Worm (Caenorhabditis elegans) whole organism, L4 larva: ENCODE results near the gene npr-27.

ENCODE experiments used
- T20F7.1 ChIP-seq: fragments of 200-800 bp; sonication (Bioruptor generic); optimal IDR thresholded peaks from 2 replicates; lab custom pipeline; 2018; ENCODE audit warnings: mild to moderate bottlenecking, missing genetic modification characterization, missing compliant biosample characterization
- aha-1 ChIP-seq: fragments of 150-350 bp; peaks from one replicate; lab custom pipeline; 2014; ENCODE audit warnings: missing biosample characterization, missing genetic modification characterization
- ama-1 ChIP-seq: fragments of 150-350 bp; optimal IDR thresholded peaks from 2 replicates; lab custom pipeline; 2014; ENCODE audit warnings: inconsistent platforms, mixed read lengths
- ceh-82 ChIP-seq: sonication (generic microtip); optimal IDR thresholded peaks from 2 replicates; lab custom pipeline; 2017; ENCODE audit warnings: missing biosample characterization, missing genetic modification characterization
- daf-12 ChIP-seq: fragments of 150-350 bp; optimal IDR thresholded peaks from 2 replicates; lab custom pipeline; 2014; ENCODE audit warnings: missing biosample characterization, missing genetic modification reagents, missing genetic modification characterization
- daf-16 ChIP-seq, 3 experiments: sonication (generic microtip); optimal IDR thresholded peaks; 2 replicates each; lab custom pipeline; 2016 to 2017; ENCODE audit warnings: missing genetic modification characterization in 3 of 3, missing genetic modification reagents in 3 of 3, mild to moderate bottlenecking in 2 of 3, missing compliant biosample characterization in 2 of 3, missing biosample characterization in 1 of 3, moderate library complexity in 1 of 3
- dmd-8 ChIP-seq: fragments of 200-800 bp; sonication (Bioruptor generic); IDR thresholded peaks from 2 replicates; pipeline ENCODE4 v1.3.6; 2022; ENCODE audit warnings: missing genetic modification characterization, missing compliant biosample characterization
- dmd-9 ChIP-seq: fragments of 200-800 bp; sonication (Bioruptor generic); IDR thresholded peaks from 2 replicates; pipeline ENCODE4 v1.3.6; 2022; ENCODE audit warnings: missing genetic modification reagents, missing genetic modification characterization, missing compliant biosample characterization
- dpl-1 ChIP-seq: fragments of 150-350 bp; optimal IDR thresholded peaks from 2 replicates; lab custom pipeline; 2014; ENCODE audit warnings: missing biosample characterization, missing genetic modification reagents, missing genetic modification characterization
- dve-1 ChIP-seq: sonication (generic microtip); optimal IDR thresholded peaks from 2 replicates; lab custom pipeline; 2017; ENCODE audit warnings: antibody characterized with exemption, mild to moderate bottlenecking, missing genetic modification characterization, missing compliant biosample characterization; ENCODE audit not compliant: insufficient read depth
- egl-43 ChIP-seq: fragments of 200-800 bp; sonication (Bioruptor generic); IDR thresholded peaks from 2 replicates; pipeline ENCODE4 v1.3.6; 2022; ENCODE audit warnings: missing genetic modification reagents, missing genetic modification characterization, missing compliant biosample characterization
- fkh-10 ChIP-seq: fragments of 150-350 bp; optimal IDR thresholded peaks from 2 replicates; lab custom pipeline; 2014; ENCODE audit warnings: missing biosample characterization, missing genetic modification reagents, missing genetic modification characterization
- hlh-30 ChIP-seq: sonication (generic microtip); optimal IDR thresholded peaks from 2 replicates; lab custom pipeline; 2017; ENCODE audit warnings: antibody characterized with exemption, mild to moderate bottlenecking, missing genetic modification characterization, missing compliant biosample characterization; ENCODE audit not compliant: insufficient read depth
- lin-1 ChIP-seq: fragments of 200-800 bp; sonication (Bioruptor generic); IDR thresholded peaks from 2 replicates; pipeline ENCODE4 v1.3.6; 2022; ENCODE audit warnings: missing genetic modification reagents, missing genetic modification characterization, missing compliant biosample characterization
- lin-38 ChIP-seq: fragments of 200-800 bp; sonication (Bioruptor generic); IDR thresholded peaks from 2 replicates; pipeline ENCODE4 v1.3.6; 2022; ENCODE audit warnings: missing genetic modification reagents, missing genetic modification characterization, missing compliant biosample characterization
- lir-3 ChIP-seq: sonication (generic microtip); optimal IDR thresholded peaks from 2 replicates; lab custom pipeline; 2016; ENCODE audit warnings: mild to moderate bottlenecking, missing genetic modification characterization, missing compliant biosample characterization
- lsy-2 ChIP-seq, 2 experiments: fragments of 150-350 bp in 1 of 2; sonication (generic microtip) in 1 of 2; optimal IDR thresholded peaks; 2 replicates each; lab custom pipeline; 2014 to 2017; ENCODE audit warnings: missing biosample characterization in 2 of 2, missing genetic modification characterization in 2 of 2
- mdl-1 ChIP-seq, 2 experiments: fragments of 150-350 bp in 1 of 2; sonication (generic microtip) in 1 of 2; optimal IDR thresholded peaks; 2 replicates each; lab custom pipeline; 2014 to 2017; ENCODE audit warnings: missing biosample characterization in 2 of 2, missing genetic modification characterization in 2 of 2
- mep-1 ChIP-seq: fragments of 150-350 bp; sonication (generic microtip); optimal IDR thresholded peaks from 3 replicates; lab custom pipeline; 2014; ENCODE audit warnings: missing biosample characterization, missing genetic modification characterization
- mes-2 ChIP-seq: sonication (generic microtip); optimal IDR thresholded peaks from 2 replicates; lab custom pipeline; 2016; ENCODE audit warnings: missing genotype, mild to moderate bottlenecking, missing genetic modification characterization, missing compliant biosample characterization; ENCODE audit not compliant: poor library complexity, severe bottlenecking
- mxl-2 ChIP-seq: fragments of 200-800 bp; sonication (Bioruptor generic); conservative IDR thresholded peaks from 2 replicates; pipeline ENCODE4 v1.3.6; 2022; ENCODE audit warnings: missing genetic modification reagents, missing genetic modification characterization, missing compliant biosample characterization
- mxl-3 ChIP-seq: fragments of 200-800 bp; sonication (Bioruptor generic); optimal IDR thresholded peaks from 2 replicates; lab custom pipeline; 2018; ENCODE audit warnings: mild to moderate bottlenecking, missing genetic modification characterization, missing compliant biosample characterization
- nhr-10 ChIP-seq: fragments of 150-350 bp; optimal IDR thresholded peaks from 2 replicates; lab custom pipeline; 2014; ENCODE audit warnings: missing biosample characterization, missing genetic modification characterization
- nhr-102 ChIP-seq: sonication (generic microtip); optimal IDR thresholded peaks from 2 replicates; lab custom pipeline; 2016; ENCODE audit warnings: mild to moderate bottlenecking, missing genetic modification characterization, moderate library complexity, missing compliant biosample characterization
- nhr-11 ChIP-seq: fragments of 150-350 bp; optimal IDR thresholded peaks from 2 replicates; lab custom pipeline; 2014; ENCODE audit warnings: missing biosample characterization, missing genetic modification characterization
- nhr-111 ChIP-seq: fragments of 200-800 bp; sonication (Bioruptor generic); optimal IDR thresholded peaks from 2 replicates; lab custom pipeline; 2018; ENCODE audit warnings: mild to moderate bottlenecking, missing genetic modification characterization, missing compliant biosample characterization
- nhr-25 ChIP-seq: sonication (generic microtip); optimal IDR thresholded peaks from 2 replicates; lab custom pipeline; 2017; ENCODE audit warnings: missing genetic modification characterization, mild to moderate bottlenecking, missing compliant biosample characterization, antibody characterized with exemption, moderate library complexity, borderline replicate concordance; ENCODE audit not compliant: insufficient read depth
- nhr-28 ChIP-seq: fragments of 150-350 bp; optimal IDR thresholded peaks from 2 replicates; lab custom pipeline; 2014; ENCODE audit warnings: missing biosample characterization, missing genetic modification characterization
- nhr-42 ChIP-seq: fragments of 200-800 bp; sonication (Bioruptor generic); IDR thresholded peaks from 2 replicates; pipeline ENCODE4 v1.3.6; 2022; ENCODE audit warnings: missing genetic modification characterization, missing compliant biosample characterization
- nhr-48 ChIP-seq: sonication (generic microtip); optimal IDR thresholded peaks from 2 replicates; lab custom pipeline; 2016; ENCODE audit warnings: mild to moderate bottlenecking, missing genetic modification characterization, missing compliant biosample characterization
- nhr-77 ChIP-seq: fragments of 150-350 bp; optimal IDR thresholded peaks from 2 replicates; lab custom pipeline; 2014; ENCODE audit warnings: missing biosample characterization, missing genetic modification characterization
- pha-4 ChIP-seq, 2 experiments: fragments of 150-350 bp in 1 of 2; fragments of 200-800 bp in 1 of 2; sonication (Bioruptor generic) in 1 of 2; IDR thresholded peaks in 1 of 2; optimal IDR thresholded peaks in 1 of 2; 2 replicates each; pipeline versions ENCODE4 v1.3.6 to Lab custom; 2014 to 2022; ENCODE audit warnings: missing genetic modification characterization in 2 of 2, missing genetic modification reagents in 2 of 2, missing biosample characterization in 1 of 2, missing compliant biosample characterization in 1 of 2
- saeg-2 ChIP-seq: fragments of 200-800 bp; sonication (Bioruptor generic); IDR thresholded peaks from 2 replicates; pipeline ENCODE4 v1.3.6; 2022; ENCODE audit warnings: missing genetic modification reagents, missing genetic modification characterization, missing compliant biosample characterization
- snpc-1.2 ChIP-seq: fragments of 200-800 bp; sonication (Bioruptor generic); IDR thresholded peaks from 2 replicates; pipeline ENCODE4 v1.3.6; 2022; ENCODE audit warnings: missing genetic modification reagents, missing genetic modification characterization, missing compliant biosample characterization
- tag-97 ChIP-seq: fragments of 200-800 bp; sonication (Bioruptor generic); IDR thresholded peaks from 2 replicates; pipeline ENCODE4 v1.3.6; 2022; ENCODE audit warnings: missing genetic modification characterization, missing compliant biosample characterization
- tra-1 ChIP-seq: fragments of 200-800 bp; sonication (Bioruptor generic); IDR thresholded peaks from 2 replicates; pipeline ENCODE4 v1.3.6; 2022; ENCODE audit warnings: missing genetic modification reagents, missing genetic modification characterization, missing compliant biosample characterization
- unc-39 ChIP-seq: sonication (generic microtip); optimal IDR thresholded peaks from 2 replicates; lab custom pipeline; 2017; ENCODE audit warnings: missing biosample characterization, missing genetic modification characterization
- zag-1 ChIP-seq: fragments of 150-350 bp; optimal IDR thresholded peaks from 2 replicates; lab custom pipeline; 2014; ENCODE audit warnings: missing biosample characterization, missing genetic modification characterization
- zfp-3 ChIP-seq: fragments of 200-800 bp; sonication (Bioruptor generic); conservative IDR thresholded peaks from 2 replicates; pipeline ENCODE4 v1.3.6; 2022; ENCODE audit warnings: missing genetic modification reagents, missing genetic modification characterization, missing compliant biosample characterization
- zip-11 ChIP-seq: fragments of 200-800 bp; sonication (Bioruptor generic); IDR thresholded peaks from 2 replicates; pipeline ENCODE4 v1.3.6; 2022; ENCODE audit warnings: missing genetic modification characterization, missing compliant biosample characterization
- ztf-11 ChIP-seq: fragments of 150-350 bp; optimal IDR thresholded peaks from 2 replicates; lab custom pipeline; 2014; ENCODE audit warnings: missing biosample characterization, missing genetic modification characterization
- ztf-7 ChIP-seq: fragments of 150-350 bp; optimal IDR thresholded peaks from 2 replicates; lab custom pipeline; 2014; ENCODE audit warnings: missing biosample characterization, missing genetic modification characterization

npr-27 gene

DNA sequence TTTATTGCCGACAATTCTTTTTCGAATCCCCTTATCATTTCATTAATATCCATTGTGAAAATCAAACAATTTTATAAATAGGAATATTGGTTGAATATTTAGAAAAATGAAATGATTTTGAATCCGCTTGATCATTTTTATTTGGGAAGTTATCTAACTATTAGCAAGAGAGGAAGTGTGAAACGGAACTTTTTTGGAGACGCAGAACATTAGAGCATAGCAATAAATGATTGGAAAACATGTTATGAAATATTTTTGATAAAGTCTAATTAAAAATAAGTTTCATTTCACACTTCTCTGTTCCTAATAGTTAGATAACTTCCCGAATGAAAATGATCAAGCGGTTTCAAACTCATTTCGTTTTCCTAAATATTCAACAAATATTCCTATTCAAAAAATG, 18.0 kb upstream of the npr-27 start, which contains the start of gene F42C5.3:
Gene F42C5.3 (minus strand): TSS at position 101 of the 400 bp plus-strand sequence.
- no peak for TF ChIP-seq dmd-9 (GFP tag; lab: Robert Waterston, UW)

DNA sequence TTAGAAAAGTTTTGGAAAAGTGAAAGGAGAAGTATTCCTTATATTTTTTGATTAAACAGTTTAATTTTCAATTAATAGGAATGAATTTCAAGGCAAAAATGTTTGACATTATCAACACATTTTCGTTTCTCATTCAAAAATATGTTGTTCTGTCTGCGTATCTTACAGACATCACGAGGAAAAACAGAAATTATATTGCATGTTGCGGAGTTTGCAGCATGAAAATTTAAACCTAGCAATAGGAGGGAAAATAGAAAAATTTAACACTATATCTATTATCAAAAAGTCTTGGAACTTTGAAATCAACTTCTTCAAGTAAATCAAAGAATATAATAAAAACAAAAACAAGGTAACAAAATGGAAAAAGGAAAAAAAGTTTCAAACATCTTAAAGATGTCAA, 14.4 kb upstream of the npr-27 start:
- no peak for TF ChIP-seq nhr-111 (GFP tag; lab: Kevin White, UChicago)
- TF ChIP-seq zip-11 (GFP tag; lab: Robert Waterston, UW): no peak
- no peak for TF ChIP-seq lsy-2 (tag; optimal IDR thresholded peaks at IDR 0.05; lab: Kevin White, UChicago)
- peak; percentile 2 for TF ChIP-seq dve-1 (tag; lab: Kevin White, UChicago)
- TF ChIP-seq mes-2 (tag; lab: Kevin White, UChicago): no peak
- TF ChIP-seq dpl-1 (GFP tag; lab: Kevin White, UChicago): peak; percentile 28
- peak; percentile 75 for TF ChIP-seq hlh-30
- no peak for TF ChIP-seq mdl-1 (tag; optimal IDR thresholded peaks at IDR 0.05; lab: Kevin White, UChicago)
- no peak for TF ChIP-seq dmd-8
- TF ChIP-seq tra-1 (GFP tag; lab: Robert Waterston, UW): no peak
- TF ChIP-seq snpc-1.2: no peak
- no peak for TF ChIP-seq mxl-2 (GFP tag; lab: Robert Waterston, UW)
- TF ChIP-seq nhr-28 (tag; lab: Kevin White, UChicago): peak; percentile 12

DNA sequence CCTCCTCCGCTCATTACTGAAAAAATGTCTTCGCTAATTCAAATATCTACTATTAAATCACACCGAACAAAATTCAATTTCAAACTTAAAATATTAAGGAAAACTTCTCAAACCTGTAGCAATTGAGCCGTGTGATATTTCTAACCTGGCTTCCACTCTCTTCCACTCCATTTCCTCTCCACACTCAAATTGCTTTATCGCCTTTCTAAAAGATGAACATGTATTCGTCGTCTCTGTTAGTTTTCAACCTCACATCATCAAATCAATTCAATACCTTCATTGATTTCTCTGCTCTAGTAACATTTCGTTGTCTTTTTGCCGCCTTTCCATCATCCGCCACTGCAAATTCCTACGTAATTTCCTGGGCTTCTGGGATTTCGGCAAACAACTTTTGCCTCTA, 13.5 kb upstream of the npr-27 start, which contains the start of gene F42C5.4:
Gene F42C5.4 (minus strand): TSS at position 171 of the 400 bp plus-strand sequence.
- TF ChIP-seq aha-1 (tag; lab: Kevin White, UChicago) (peak; percentile 91), lir-3 (tag; lab: Kevin White, UChicago) (no peak)

DNA sequence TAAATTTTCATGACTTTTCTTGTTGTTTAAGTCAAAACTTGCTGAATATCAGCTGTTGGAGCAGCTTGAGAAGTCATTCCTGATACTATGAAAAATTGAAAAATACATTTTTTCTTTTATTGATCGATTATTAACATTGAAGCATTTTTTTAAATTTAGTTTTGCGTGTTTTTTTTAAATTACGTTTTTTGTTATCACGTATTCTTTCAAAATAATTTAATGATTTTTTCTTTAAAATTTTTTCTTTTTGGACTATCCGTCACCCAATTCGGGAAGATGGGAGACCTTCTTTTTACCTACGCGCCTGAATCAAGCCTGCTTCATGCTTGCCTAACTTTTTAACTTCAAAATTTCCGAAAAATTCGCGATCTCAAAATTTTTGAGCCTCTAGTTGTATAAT, 11.3 kb upstream of the npr-27 start, which contains the start of gene F42C5.5:
Gene F42C5.5 (minus strand): TSS at position 101 of the 400 bp plus-strand sequence.
- TF ChIP-seq ceh-82 (tag; lab: Kevin White, UChicago) (no peak), tag-97 (GFP tag; lab: Robert Waterston, UW) (no peak), lin-38 (GFP tag; lab: Robert Waterston, UW) (no peak)

DNA sequence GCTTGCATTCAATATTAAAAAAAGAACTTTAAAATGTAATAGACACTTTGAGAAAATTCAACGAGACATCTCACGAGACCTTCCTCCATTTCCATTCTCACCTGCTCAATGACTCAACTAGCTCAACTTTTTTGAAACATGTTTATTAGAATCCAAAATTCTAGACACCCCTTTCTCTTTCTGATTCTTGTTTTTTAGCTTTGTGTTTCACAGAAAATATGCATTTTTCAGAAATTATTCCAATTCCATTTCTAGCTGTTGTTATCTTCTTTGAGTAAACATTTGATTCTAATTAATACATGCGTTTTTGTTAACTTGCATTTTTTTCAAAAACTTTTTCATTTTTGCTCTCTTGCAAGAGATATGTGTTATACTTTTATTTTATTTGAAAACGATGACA, 3.9 kb upstream of the npr-27 start:
- TF ChIP-seq fkh-10 (no peak), egl-43 (no peak), unc-39 (tag; lab: Kevin White, UChicago) (no peak), nhr-25 (no peak), mep-1 (no peak), ztf-11 (tag; lab: Kevin White, UChicago) (no peak), daf-12 (tag; lab: Kevin White, UChicago) (no peak), dpl-1 (GFP tag; lab: Kevin White, UChicago) (no peak), zfp-3 (GFP tag; lab: Robert Waterston, UW) (no peak), nhr-102 (no peak), ceh-82 (tag; lab: Kevin White, UChicago) (no peak)

DNA sequence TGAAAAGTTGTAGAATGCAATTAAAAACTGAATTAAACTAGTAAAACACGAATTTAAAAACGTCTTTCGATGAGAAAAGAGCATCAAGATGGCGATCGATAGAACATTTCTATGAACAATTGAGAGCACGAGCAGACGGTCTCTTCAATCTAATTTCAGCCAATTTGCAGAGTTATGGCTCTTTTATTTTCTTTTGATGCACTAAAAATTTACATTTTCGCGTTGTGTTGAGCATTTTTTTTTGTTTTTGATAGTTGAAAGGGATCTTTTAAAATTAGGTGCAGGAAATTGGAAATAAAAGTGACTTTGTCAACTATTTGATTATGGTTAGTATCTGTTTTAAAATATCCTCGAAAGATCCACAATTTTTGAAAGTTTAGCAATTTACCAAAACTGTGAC, 3.5 kb downstream of the npr-27 start, which contains the start of gene F42C5.6:
Gene F42C5.6 (minus strand): TSS at position 101 of the 400 bp plus-strand sequence.
- TF ChIP-seq ama-1 (lab: Kevin White, UChicago) (no peak), nhr-10 (tag; lab: Kevin White, UChicago) (no peak), saeg-2 (no peak), lin-1 (GFP tag; lab: Robert Waterston, UW) (no peak), T20F7.1 (GFP tag; lab: Kevin White, UChicago) (no peak), nhr-11 (no peak), pha-4 (GFP tag; IDR thresholded peaks at IDR 0.05; lab: Robert Waterston, UW) (no peak), pha-4 (tag; optimal IDR thresholded peaks at IDR 0.05; lab: Kevin White, UChicago) (no peak), zag-1 (tag; lab: Kevin White, UChicago) (no peak), nhr-42 (GFP tag; lab: Robert Waterston, UW) (no peak), tra-1 (GFP tag; lab: Robert Waterston, UW) (no peak), daf-16 (GFP tag; optimal IDR thresholded peaks at IDR 0.05; lab: Kevin White, UChicago) (no peak), daf-16 (tag; optimal IDR thresholded peaks at IDR 0.05; lab: Kevin White, UChicago) (no peak), mxl-3 (GFP tag; lab: Kevin White, UChicago) (no peak), dmd-9 (GFP tag; lab: Robert Waterston, UW) (no peak), ztf-7 (tag; lab: Kevin White, UChicago) (no peak), nhr-77 (tag; lab: Kevin White, UChicago) (no peak), nhr-48 (no peak)
